Fruit fly (Drosophila melanogaster): ENCODE results near the gene Spg7.

Spg7 gene

DNA sequence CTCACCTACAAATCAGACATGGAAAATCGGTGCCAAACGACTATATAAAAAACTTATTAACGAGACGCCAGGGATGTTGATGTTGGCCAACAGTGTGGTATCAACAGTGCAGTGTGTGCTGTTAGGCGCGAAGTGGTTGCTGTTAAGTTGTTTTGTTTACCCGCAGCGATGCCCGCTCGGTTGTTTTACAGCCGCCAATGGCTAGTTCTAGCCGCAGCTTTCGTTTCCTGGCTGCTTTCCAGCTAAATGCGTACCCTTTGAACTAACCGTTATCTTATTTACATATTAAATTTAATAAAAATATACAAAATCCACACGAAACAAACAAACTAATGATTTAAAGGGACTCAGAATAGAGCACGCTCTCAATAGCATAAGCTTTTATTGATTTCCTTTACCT, 40.7 kb upstream of the Spg7 start, which contains the start of gene crm (continued):
- TF ChIP-seq CG7745 (tag; optimal IDR thresholded peaks at IDR 0.05) (no peak), ato (GFP tag; IDR thresholded peaks at IDR 0.05; ENCODE audit: partially characterized antibody) (no peak), CG12299 (tag; optimal IDR thresholded peaks at IDR 0.05) (no peak), CG11398 (GFP tag; optimal IDR thresholded peaks at IDR 0.05) (no peak), gfzf (GFP tag; optimal IDR thresholded peaks at IDR 0.05) (no peak), Six4 (GFP tag; optimal IDR thresholded peaks at IDR 0.05) (no peak), CG17568 (GFP tag; optimal IDR thresholded peaks at IDR 0.05) (no peak), Tbp (GFP tag; optimal IDR thresholded peaks at IDR 0.05) (no peak), CG2202 (tag; optimal IDR thresholded peaks at IDR 0.05) (no peak), CoRest (tag; optimal IDR thresholded peaks at IDR 0.05) (peak; percentile 9), CG17359 (tag; optimal IDR thresholded peaks at IDR 0.05) (no peak), CG42726 (GFP tag; IDR thresholded peaks at IDR 0.05; ENCODE audit: partially characterized antibody) (no peak), CG15269 (tag; optimal IDR thresholded peaks at IDR 0.05) (no peak), CG11093 (GFP tag; IDR thresholded peaks at IDR 0.05) (no peak), luna (GFP tag; optimal IDR thresholded peaks at IDR 0.05) (no peak), NFAT (GFP tag; IDR thresholded peaks at IDR 0.05) (no peak), schlank (tag; optimal IDR thresholded peaks at IDR 0.05) (no peak), HLH54F (GFP tag; optimal IDR thresholded peaks at IDR 0.05) (no peak), CG34422 (GFP tag; IDR thresholded peaks at IDR 0.05) (no peak), CG8281 (tag; optimal IDR thresholded peaks at IDR 0.05) (no peak), slou (GFP tag; optimal IDR thresholded peaks at IDR 0.05) (no peak), CG14710 (tag; optimal IDR thresholded peaks at IDR 0.05) (no peak), pzg (GFP tag; optimal IDR thresholded peaks at IDR 0.05) (peak; percentile 54), HmgD (GFP tag; optimal IDR thresholded peaks at IDR 0.05) (no peak), lola (GFP tag; optimal IDR thresholded peaks at IDR 0.05) (no peak), pb (GFP tag; optimal IDR thresholded peaks at IDR 0.05) (no peak), CG4328 (GFP tag; optimal IDR thresholded peaks at IDR 0.05) (no peak), insv (GFP tag; optimal IDR thresholded peaks at IDR 0.05) (no peak), CG7963 (GFP tag; IDR thresholded peaks at IDR 0.05; ENCODE audit: partially characterized antibody) (no peak), shn (GFP tag; optimal IDR thresholded peaks at IDR 0.05) (no peak), CG4424 (GFP tag; optimal IDR thresholded peaks at IDR 0.05) (no peak), Pdp1 (GFP tag; optimal IDR thresholded peaks at IDR 0.05) (no peak), CG6854 (GFP tag; optimal IDR thresholded peaks at IDR 0.05) (no peak), Mad (GFP tag; optimal IDR thresholded peaks at IDR 0.05) (no peak), CG4730 (GFP tag; IDR thresholded peaks at IDR 0.05) (no peak), Hr51 (GFP tag; optimal IDR thresholded peaks at IDR 0.05) (no peak), Meics (GFP tag; optimal IDR thresholded peaks at IDR 0.05) (no peak), hbn (GFP tag; IDR thresholded peaks at IDR 0.05; ENCODE audit: partially characterized antibody) (0 out of 2 replicates have a peak, but pooled peaks have one; percentile 13), ERR (GFP tag; optimal IDR thresholded peaks at IDR 0.05) (no peak), row (GFP tag; IDR thresholded peaks at IDR 0.05) (peak; percentile 85), bsh (GFP tag; optimal IDR thresholded peaks at IDR 0.05) (no peak), CG17612 (GFP tag; IDR thresholded peaks at IDR 0.05) (no peak), CG12155 (GFP tag; optimal IDR thresholded peaks at IDR 0.05) (peak; percentile 8), sug (tag; optimal IDR thresholded peaks at IDR 0.05) (peak; percentile 14), Bdp1 (GFP tag; optimal IDR thresholded peaks at IDR 0.05) (no peak)

All from whole organism, embryonic.